Worm (Caenorhabditis elegans) whole organism, L3 larva: ENCODE measurements around the gene glb-22.

Experiments used
- fkh-10 ChIP-seq: sonication (generic microtip); optimal IDR thresholded peaks from 2 replicates; lab custom pipeline; 2017; ENCODE audit warnings: missing biosample characterization, missing genetic modification reagents, missing genetic modification characterization
- fkh-2 ChIP-seq: fragments of 150-350 bp; optimal IDR thresholded peaks from 2 replicates; lab custom pipeline; 2014; ENCODE audit warnings: missing biosample characterization, missing genetic modification reagents, missing genetic modification characterization
- jun-1 ChIP-seq: fragments of 150-350 bp; optimal IDR thresholded peaks from 2 replicates; lab custom pipeline; 2014; ENCODE audit warnings: missing biosample characterization, missing genetic modification reagents, missing genetic modification characterization
- nhr-11 ChIP-seq: fragments of 150-350 bp; optimal IDR thresholded peaks from 2 replicates; lab custom pipeline; 2014; ENCODE audit warnings: missing biosample characterization, missing genetic modification characterization
- nhr-25 ChIP-seq: sonication (generic microtip); optimal IDR thresholded peaks from 2 replicates; lab custom pipeline; 2017; ENCODE audit warnings: missing biosample characterization, missing genetic modification characterization
- nhr-28 ChIP-seq: fragments of 150-350 bp; optimal IDR thresholded peaks from 2 replicates; lab custom pipeline; 2014; ENCODE audit warnings: missing biosample characterization, missing genetic modification characterization
- nhr-77 ChIP-seq: fragments of 150-350 bp; optimal IDR thresholded peaks from 2 replicates; lab custom pipeline; 2014; ENCODE audit warnings: missing biosample characterization, missing genetic modification characterization
- pha-4 ChIP-seq: fragments of 150-350 bp; optimal IDR thresholded peaks from 2 replicates; lab custom pipeline; 2014; ENCODE audit warnings: missing biosample characterization, missing genetic modification reagents, missing genetic modification characterization
- pqm-1 ChIP-seq: fragments of 150-350 bp; optimal IDR thresholded peaks from 2 replicates; lab custom pipeline; 2017; ENCODE audit warnings: missing biosample characterization, missing genetic modification characterization, inconsistent platforms
- snpc-4 ChIP-seq: fragments of 150-350 bp; optimal IDR thresholded peaks from 2 replicates; lab custom pipeline; 2014; ENCODE audit warnings: missing biosample characterization, missing genetic modification characterization
- unc-39 ChIP-seq: sonication (generic microtip); optimal IDR thresholded peaks from 4 replicates; lab custom pipeline; 2017; ENCODE audit warnings: missing biosample characterization, missing genetic modification characterization
- ztf-11 ChIP-seq: fragments of 150-350 bp; optimal IDR thresholded peaks from 2 replicates; lab custom pipeline; 2014; ENCODE audit warnings: missing biosample characterization, missing genetic modification characterization

ce11 chrV:14610781-14611180, 10.7 kb downstream of the glb-22 start:
- TF ChIP-seq nhr-25 (no peak), nhr-28 (tag; lab: Kevin White, UChicago) (no peak), snpc-4 (tag; lab: Kevin White, UChicago) (no peak), jun-1 (tag; lab: Kevin White, UChicago) (no peak), nhr-77 (tag; lab: Kevin White, UChicago) (no peak), ztf-11 (tag; lab: Kevin White, UChicago) (no peak), fkh-2 (tag; lab: Kevin White, UChicago) (no peak), nhr-11 (tag; lab: Kevin White, UChicago) (no peak), unc-39 (tag; lab: Kevin White, UChicago) (no peak), fkh-10 (no peak), pqm-1 (tag; lab: Kevin White, UChicago) (no peak), pha-4 (tag; lab: Kevin White, UChicago) (no peak)
